Fruit fly (Drosophila melanogaster): ENCODE measurements around the gene PGAP5.
A peak's percentile ranks its signal among the peaks of the same experiment; 100 is the strongest.

The PGAP5 gene

DNA sequence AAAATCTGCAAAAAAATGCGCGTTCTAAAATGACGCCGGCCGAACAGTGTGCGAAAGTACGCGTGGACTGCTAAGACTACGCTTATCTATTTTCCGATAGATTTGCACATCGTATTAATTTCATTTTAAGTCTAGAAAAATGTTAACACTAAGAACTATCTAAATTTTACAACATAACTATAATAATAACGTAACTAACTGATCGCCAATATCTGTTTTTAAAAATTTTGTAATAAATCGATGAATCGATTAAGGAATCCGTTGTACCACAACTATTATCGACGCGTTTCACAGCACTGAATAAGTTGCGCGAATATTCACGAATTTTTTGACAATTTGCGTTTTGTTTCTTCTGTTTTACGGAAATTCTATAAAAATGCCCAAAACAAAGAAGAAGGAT, 12.4 kb downstream of the PGAP5 start, which contains the start of gene Ssb-c31a (continued):
- peak; percentile 52 for TF ChIP-seq CG13424 (tag; optimal IDR thresholded peaks at IDR 0.05)
- TF ChIP-seq Lhr (GFP tag; optimal IDR thresholded peaks at IDR 0.05) = no peak
- TF ChIP-seq CHES-1-like (GFP tag; optimal IDR thresholded peaks at IDR 0.05) = peak; percentile 39
- TF ChIP-seq ftz-f1 (GFP tag; optimal IDR thresholded peaks at IDR 0.05) = no peak
- TF ChIP-seq Xbp1 (GFP tag; optimal IDR thresholded peaks at IDR 0.05) = peak; percentile 69
- peak; percentile 64 for TF ChIP-seq Rfx (GFP tag; IDR thresholded peaks at IDR 0.05)
- no peak for TF ChIP-seq Hey (tag; optimal IDR thresholded peaks at IDR 0.05)
- TF ChIP-seq CG4360 (GFP tag; IDR thresholded peaks at IDR 0.05) = no peak
- TF ChIP-seq CG7271 (tag; optimal IDR thresholded peaks at IDR 0.05) = peak; percentile 11
- TF ChIP-seq CG15601 (tag; optimal IDR thresholded peaks at IDR 0.05) = peak; percentile 46
- TF ChIP-seq chm (GFP tag; IDR thresholded peaks at IDR 0.05) = no peak
- TF ChIP-seq gcm (GFP tag; optimal IDR thresholded peaks at IDR 0.05) = no peak
- TF ChIP-seq CG9609 (GFP tag; optimal IDR thresholded peaks at IDR 0.05) = peak; percentile 4
- TF ChIP-seq sr (GFP tag; IDR thresholded peaks at IDR 0.05) = no peak
- no peak; the same call in 1 of the 2 replicates for TF ChIP-seq klu (GFP tag; IDR thresholded peaks at IDR 0.05)
- peak; percentile 46 for TF ChIP-seq CG18599 (GFP tag; optimal IDR thresholded peaks at IDR 0.05)
- no peak for TF ChIP-seq disco-r (GFP tag; optimal IDR thresholded peaks at IDR 0.05)
- no peak for TF ChIP-seq dati (GFP tag; IDR thresholded peaks at IDR 0.05)
- peak; percentile 11 for TF ChIP-seq Fer3 (tag; optimal IDR thresholded peaks at IDR 0.05)
- TF ChIP-seq CG11247 (GFP tag; IDR thresholded peaks at IDR 0.05) = no peak
- TF ChIP-seq so (GFP tag; IDR thresholded peaks at IDR 0.05) = 0 out of 3 replicates have a peak, but pooled peaks have one; percentile 18
- TF ChIP-seq sens (GFP tag) = peak; percentile 93
- TF ChIP-seq CG1602 (GFP tag; optimal IDR thresholded peaks at IDR 0.05) = peak; percentile 35
- peak; percentile 51 for TF ChIP-seq HHEX (GFP tag; optimal IDR thresholded peaks at IDR 0.05)
- no peak for TF ChIP-seq CG11456 (GFP tag; IDR thresholded peaks at IDR 0.05)
- TF ChIP-seq Hr39 (optimal IDR thresholded peaks at IDR 0.05) = no peak
- TF ChIP-seq tio (GFP tag; optimal IDR thresholded peaks at IDR 0.05) = no peak
- peak; percentile 52 for TF ChIP-seq chn (GFP tag; optimal IDR thresholded peaks at IDR 0.05)
- no peak for TF ChIP-seq CG17568 (GFP tag; optimal IDR thresholded peaks at IDR 0.05)
- TF ChIP-seq dmrt99B (tag; optimal IDR thresholded peaks at IDR 0.05) = peak; percentile 33
- peak; percentile 27; the same call in 1 of the 3 replicates for TF ChIP-seq hb (GFP tag; IDR thresholded peaks at IDR 0.05; ENCODE audit: partially characterized antibody)
- no peak for TF ChIP-seq CG2889 (GFP tag; IDR thresholded peaks at IDR 0.05)
- no peak for TF ChIP-seq ap (GFP tag; IDR thresholded peaks at IDR 0.05)
- TF ChIP-seq CG15269 (tag; optimal IDR thresholded peaks at IDR 0.05) = peak; percentile 44
- peak; percentile 76 for TF ChIP-seq CG2129 (GFP tag; IDR thresholded peaks at IDR 0.05; ENCODE audit: partially characterized antibody)
- TF ChIP-seq CG1603 (tag; optimal IDR thresholded peaks at IDR 0.05) = peak; percentile 56
- TF ChIP-seq CG42726 (GFP tag; IDR thresholded peaks at IDR 0.05; ENCODE audit: partially characterized antibody) = no peak
- no peak for TF ChIP-seq CG6683 (GFP tag; optimal IDR thresholded peaks at IDR 0.05)
- TF ChIP-seq ara (GFP tag; IDR thresholded peaks at IDR 0.05) = no peak
- TF ChIP-seq CG13624 (GFP tag; optimal IDR thresholded peaks at IDR 0.05) = peak; percentile 82
- no peak for TF ChIP-seq Gsc (GFP tag; IDR thresholded peaks at IDR 0.05)
- peak; percentile 53 for TF ChIP-seq CG2678 (tag; optimal IDR thresholded peaks at IDR 0.05)
- TF ChIP-seq Hsf (GFP tag; optimal IDR thresholded peaks at IDR 0.05) = peak; percentile 62
- peak; percentile 62 for TF ChIP-seq Chrac-16 (GFP tag; optimal IDR thresholded peaks at IDR 0.05)
- peak; percentile 24 for TF ChIP-seq CG17359 (tag; optimal IDR thresholded peaks at IDR 0.05)
- TF ChIP-seq vfl (GFP tag; optimal IDR thresholded peaks at IDR 0.05) = peak; percentile 70
- TF ChIP-seq Ets65A (GFP tag) = no peak
- peak; percentile 47 for TF ChIP-seq caup (GFP tag; optimal IDR thresholded peaks at IDR 0.05; ENCODE audit: severe bottlenecking)
- no peak for TF ChIP-seq Mes4 (GFP tag; optimal IDR thresholded peaks at IDR 0.05)
- no peak for TF ChIP-seq E2f1 (GFP tag; IDR thresholded peaks at IDR 0.05)
- TF ChIP-seq Oli (tag; optimal IDR thresholded peaks at IDR 0.05) = peak; percentile 19
- peak; percentile 7 for TF ChIP-seq jumu (GFP tag; optimal IDR thresholded peaks at IDR 0.05)
